Worm (Caenorhabditis elegans): ENCODE results near the gene polq-1.

The polq-1 gene

DNA sequence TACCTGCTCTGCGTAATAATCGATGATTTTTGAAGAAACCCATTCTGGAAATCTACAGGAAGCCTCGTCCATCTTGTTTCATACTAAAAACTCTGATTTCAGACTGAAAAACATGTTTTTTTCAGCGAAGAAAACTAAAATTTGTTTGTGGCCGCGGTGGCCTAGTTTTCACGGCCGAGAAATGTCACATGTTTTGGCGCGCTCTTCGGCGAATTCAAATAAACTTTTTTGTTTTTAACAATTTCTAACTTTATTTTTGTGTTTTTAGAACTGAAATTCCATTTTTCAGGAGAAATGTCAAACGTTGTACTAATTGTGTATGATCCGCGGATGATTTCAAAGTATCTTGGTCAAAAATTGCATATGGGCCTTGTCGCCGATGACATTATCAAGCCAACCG, at the start of gene polq-1, which contains the start of gene him-10:
Gene polq-1, minus strand, starts transcription at position 190 of the 400 bp plus-strand sequence.
Gene him-10, plus strand, starts transcription at position 290 of the 400 bp plus-strand sequence.
- TF ChIP-seq nhr-25 (tag; optimal IDR thresholded peaks at IDR 0.05): no peak
- TF ChIP-seq unc-55 (GFP tag; optimal IDR thresholded peaks at IDR 0.05): no peak
- TF ChIP-seq gmeb-1 (tag; optimal IDR thresholded peaks at IDR 0.05): peak; percentile 47
- TF ChIP-seq nhr-12 (tag; optimal IDR thresholded peaks at IDR 0.05): no peak
- TF ChIP-seq C34F6.9 (tag; optimal IDR thresholded peaks at IDR 0.05): peak; percentile 44
- no peak for TF ChIP-seq mab-5 (tag; optimal IDR thresholded peaks at IDR 0.05)
- no peak for TF ChIP-seq fos-1 (tag; optimal IDR thresholded peaks at IDR 0.05)

DNA sequence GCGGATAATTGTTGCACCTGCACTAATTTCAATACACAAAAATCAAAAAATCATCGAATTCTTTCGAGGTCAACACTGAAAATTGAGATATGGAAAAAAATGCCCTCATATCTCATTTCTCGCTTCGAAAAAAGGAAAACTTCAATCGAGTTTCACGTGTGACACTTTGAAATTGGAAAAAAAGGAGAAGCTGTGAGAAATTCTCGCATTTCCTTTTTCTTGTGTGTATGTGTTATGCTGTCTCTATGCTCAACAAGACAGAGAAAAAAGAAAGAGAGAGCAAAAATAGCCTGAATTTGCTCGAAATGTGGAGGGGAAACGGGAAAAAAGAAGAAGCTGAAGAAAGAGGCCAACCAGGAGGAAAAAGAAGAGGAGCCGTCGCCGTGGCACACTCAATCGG, 43.5 kb upstream of the polq-1 start:
- peak; percentile 3 for TF ChIP-seq sma-9 (GFP tag; optimal IDR thresholded peaks at IDR 0.05)
- no peak for TF ChIP-seq sma-9 (tag; optimal IDR thresholded peaks at IDR 0.05)
- TF ChIP-seq dmd-4 (tag; optimal IDR thresholded peaks at IDR 0.05): no peak
- no peak for TF ChIP-seq nhr-12 (tag; optimal IDR thresholded peaks at IDR 0.05)
- TF ChIP-seq crh-2 (tag; optimal IDR thresholded peaks at IDR 0.05): peak; percentile 7
- TF ChIP-seq peb-1 (tag; optimal IDR thresholded peaks at IDR 0.05): no peak
- peak; percentile 30 for TF ChIP-seq unc-55 (GFP tag; optimal IDR thresholded peaks at IDR 0.05)
- no peak for TF ChIP-seq blmp-1 (tag; optimal IDR thresholded peaks at IDR 0.05; ENCODE audit: insufficient read depth)
- TF ChIP-seq lin-11 (tag; optimal IDR thresholded peaks at IDR 0.05): no peak
- TF ChIP-seq C34F6.9 (tag; optimal IDR thresholded peaks at IDR 0.05): peak; percentile 49

- no peak for TF ChIP-seq gmeb-1 (tag; optimal IDR thresholded peaks at IDR 0.05)
- TF ChIP-seq mbf-1 (tag; optimal IDR thresholded peaks at IDR 0.05): no peak
- no peak for TF ChIP-seq nhr-21 (tag; optimal IDR thresholded peaks at IDR 0.05)
- TF ChIP-seq peb-1 (tag; optimal IDR thresholded peaks at IDR 0.05): no peak
- no peak for TF ChIP-seq ceh-82 (tag; optimal IDR thresholded peaks at IDR 0.05)
- no peak for TF ChIP-seq elt-3 (tag; optimal IDR thresholded peaks at IDR 0.05)
- TF ChIP-seq egl-27 (tag; optimal IDR thresholded peaks at IDR 0.05): peak; percentile 85
- TF ChIP-seq mdl-1 (tag; optimal IDR thresholded peaks at IDR 0.05): peak; percentile 89 to 95
- peak; percentile 41 for TF ChIP-seq nhr-6 (tag; optimal IDR thresholded peaks at IDR 0.05)
- TF ChIP-seq ztf-11 (tag; optimal IDR thresholded peaks at IDR 0.05): no peak
- peak; percentile 82 for TF ChIP-seq crh-2 (tag; optimal IDR thresholded peaks at IDR 0.05)
- TF ChIP-seq nhr-129 (tag; optimal IDR thresholded peaks at IDR 0.05): peak; percentile 91
- TF ChIP-seq dmd-4 (tag; optimal IDR thresholded peaks at IDR 0.05): no peak
- TF ChIP-seq ceh-16 (tag; optimal IDR thresholded peaks at IDR 0.05): no peak
- TF ChIP-seq snpc-4 (tag; optimal IDR thresholded peaks at IDR 0.05): no peak
- no peak for TF ChIP-seq nhr-11 (tag; optimal IDR thresholded peaks at IDR 0.05)
- peak; percentile 94 for TF ChIP-seq zag-1 (tag; optimal IDR thresholded peaks at IDR 0.05)
- TF ChIP-seq ztf-1 (GFP tag; conservative IDR thresholded peaks at IDR 0.05): no peak
- TF ChIP-seq nhr-25 (tag; optimal IDR thresholded peaks at IDR 0.05): no peak
- TF ChIP-seq unc-62 (GFP tag; optimal IDR thresholded peaks at IDR 0.05): no peak
- no peak for TF ChIP-seq skn-1 (tag; optimal IDR thresholded peaks at IDR 0.05)
- peak; percentile 76 for TF ChIP-seq F13H6.1 (tag; optimal IDR thresholded peaks at IDR 0.05)
- TF ChIP-seq lsy-2 (tag; optimal IDR thresholded peaks at IDR 0.05): peak; percentile 2 to 77
- TF ChIP-seq fos-1 (tag; optimal IDR thresholded peaks at IDR 0.05): no peak
- TF ChIP-seq elt-1 (tag; optimal IDR thresholded peaks at IDR 0.05): no peak
- TF ChIP-seq C34F6.9 (tag; optimal IDR thresholded peaks at IDR 0.05): peak; percentile 83
- TF ChIP-seq R02D3.7 (tag; optimal IDR thresholded peaks at IDR 0.05): no peak
- no peak for TF ChIP-seq nhr-10 (tag; optimal IDR thresholded peaks at IDR 0.05)
- no peak for TF ChIP-seq mab-5 (tag; optimal IDR thresholded peaks at IDR 0.05)
- TF ChIP-seq sma-3 (GFP tag; optimal IDR thresholded peaks at IDR 0.05): no peak
- no peak for TF ChIP-seq nhr-237 (tag; optimal IDR thresholded peaks at IDR 0.05)
- peak; percentile 71 for TF ChIP-seq Y55F3AM.14 (GFP tag; optimal IDR thresholded peaks at IDR 0.05)
- peak; percentile 28 for TF ChIP-seq sem-4 (tag; optimal IDR thresholded peaks at IDR 0.05)
- no peak for TF ChIP-seq lin-39 (tag; optimal IDR thresholded peaks at IDR 0.05)
- TF ChIP-seq lin-13 (GFP tag; optimal IDR thresholded peaks at IDR 0.05): peak; percentile 58
- peak; percentile 72 for TF ChIP-seq sma-9 (GFP tag; optimal IDR thresholded peaks at IDR 0.05)
- no peak for TF ChIP-seq sma-9 (tag; optimal IDR thresholded peaks at IDR 0.05)
- no peak for TF ChIP-seq nhr-12 (tag; optimal IDR thresholded peaks at IDR 0.05)
- TF ChIP-seq unc-55 (GFP tag; optimal IDR thresholded peaks at IDR 0.05): peak; percentile 94
- no peak for TF ChIP-seq alr-1 (tag; optimal IDR thresholded peaks at IDR 0.05)
- TF ChIP-seq ZK546.5 (tag; optimal IDR thresholded peaks at IDR 0.05): no peak
- no peak for TF ChIP-seq nhr-23 (tag; optimal IDR thresholded peaks at IDR 0.05)
- TF ChIP-seq nhr-77 (tag; optimal IDR thresholded peaks at IDR 0.05): no peak
- TF ChIP-seq blmp-1 (tag; optimal IDR thresholded peaks at IDR 0.05; ENCODE audit: insufficient read depth): no peak
- no peak for TF ChIP-seq aly-2 (tag; optimal IDR thresholded peaks at IDR 0.05)
- TF ChIP-seq ama-1 (optimal IDR thresholded peaks at IDR 0.05): no peak
- TF ChIP-seq lin-11 (tag; optimal IDR thresholded peaks at IDR 0.05): peak; percentile 34
- TF ChIP-seq ztf-4 (tag; optimal IDR thresholded peaks at IDR 0.05): peak; percentile 61
- TF ChIP-seq unc-39 (tag; optimal IDR thresholded peaks at IDR 0.05): no peak
Observed at ce11 chrIII:5845483-5845882, 42.5 kb upstream of the polq-1 start.
